Worm (Caenorhabditis elegans) whole organism, late embryonic: Measurements from ENCODE around the gene F53B7.7.

Source experiments
- F13H6.1 ChIP-seq: sonication (generic microtip); optimal IDR thresholded peaks from 2 replicates; lab custom pipeline; 2016; ENCODE audit warnings: missing genetic modification characterization, missing compliant biosample characterization
- K02D7.2 ChIP-seq: sonication (generic microtip); optimal IDR thresholded peaks from 2 replicates; lab custom pipeline; 2017; ENCODE audit warnings: mild to moderate bottlenecking, missing genetic modification characterization, missing compliant biosample characterization
- ama-1 ChIP-seq: fragments of 150-350 bp; optimal IDR thresholded peaks from 2 replicates; lab custom pipeline; 2014
- fkh-10 ChIP-seq: fragments of 150-350 bp; optimal IDR thresholded peaks from 2 replicates; lab custom pipeline; 2014; ENCODE audit warnings: missing biosample characterization, missing genetic modification reagents, missing genetic modification characterization
- hlh-30 ChIP-seq: sonication (generic microtip); optimal IDR thresholded peaks from 2 replicates; lab custom pipeline; 2017; ENCODE audit warnings: antibody characterized with exemption, missing genetic modification characterization, missing compliant biosample characterization; ENCODE audit not compliant: insufficient read depth
- hlh-6 ChIP-seq: sonication (generic microtip); optimal IDR thresholded peaks from 2 replicates; lab custom pipeline; 2016; ENCODE audit warnings: missing genotype, missing genetic modification characterization, missing compliant biosample characterization
- lin-11 ChIP-seq: fragments of 200-800 bp; sonication (Bioruptor generic); optimal IDR thresholded peaks from 2 replicates; lab custom pipeline; 2018; ENCODE audit warnings: mild to moderate bottlenecking, missing genetic modification characterization, missing compliant biosample characterization
- pax-1 ChIP-seq: fragments of 150-350 bp; optimal IDR thresholded peaks from 2 replicates; lab custom pipeline; 2014; ENCODE audit warnings: missing biosample characterization, missing genetic modification characterization

DNA sequence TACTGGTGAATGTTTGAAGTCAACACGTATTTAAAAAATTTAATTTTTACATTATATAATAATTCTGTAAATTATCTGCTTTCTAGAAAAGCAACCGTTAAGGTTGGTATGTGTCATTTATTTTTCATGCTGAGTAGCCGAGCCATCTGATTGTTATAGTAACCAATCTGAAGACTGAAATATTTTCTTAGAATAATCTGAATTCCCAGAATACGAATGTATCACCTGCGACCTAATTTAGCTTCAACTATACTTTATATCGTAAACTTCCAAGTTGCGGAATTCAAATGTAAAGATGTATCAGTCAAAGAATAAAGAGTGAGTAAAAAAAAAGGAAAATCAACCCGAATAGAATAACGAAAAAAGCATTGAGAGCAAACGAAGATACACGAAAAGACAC lies 34.3 kb downstream of the F53B7.7 start:
- TF ChIP-seq fkh-10 (no peak), hlh-6 (no peak), ama-1 (no peak), F13H6.1 (tag; lab: Kevin White, UChicago) (no peak), K02D7.2 (tag; lab: Kevin White, UChicago) (no peak), pax-1 (tag; lab: Kevin White, UChicago) (no peak), lin-11 (no peak), hlh-30 (no peak)
